Worm (Caenorhabditis elegans): ENCODE results near the gene nasp-1.

The nasp-1 gene

ce11 chrII:11140140-11140539, 33.7 kb downstream of the nasp-1 start, which contains the start of gene F40F8.4:
Gene F40F8.4, minus strand, starts transcription at chrII:11140240.
- TF ChIP-seq ama-1 (optimal IDR thresholded peaks at IDR 0.05) (no peak), ceh-36 (tag; optimal IDR thresholded peaks at IDR 0.05) (no peak), sea-1 (GFP tag; conservative IDR thresholded peaks at IDR 0.05) (no peak), pes-1 (GFP tag; IDR thresholded peaks at IDR 0.05) (no peak), scrt-1 (GFP tag; IDR thresholded peaks at IDR 0.05) (no peak), B0310.2 (tag; optimal IDR thresholded peaks at IDR 0.05) (no peak), aly-1 (tag; optimal IDR thresholded peaks at IDR 0.05) (no peak), hmg-4 (GFP tag; optimal IDR thresholded peaks at IDR 0.05) (no peak)

ce11 chrII:11142571-11142970, 36.2 kb downstream of the nasp-1 start, which contains the start of gene arrd-6:
Gene arrd-6, plus strand, starts transcription at chrII:11142739.
- TF ChIP-seq tbx-37 (GFP tag; conservative IDR thresholded peaks at IDR 0.05) (no peak), flt-1 (GFP tag; IDR thresholded peaks at IDR 0.05) (no peak), F13C5.2 (tag; optimal IDR thresholded peaks at IDR 0.05) (no peak), pes-1 (GFP tag; IDR thresholded peaks at IDR 0.05) (no peak), ama-1 (optimal IDR thresholded peaks at IDR 0.05) (no peak), ets-7 (tag; optimal IDR thresholded peaks at IDR 0.05) (no peak), tra-4 (tag; optimal IDR thresholded peaks at IDR 0.05) (no peak), tbx-11 (GFP tag; IDR thresholded peaks at IDR 0.05) (no peak), hmbx-1 (tag; optimal IDR thresholded peaks at IDR 0.05) (no peak), sea-1 (GFP tag; conservative IDR thresholded peaks at IDR 0.05) (no peak), hnd-1 (tag; optimal IDR thresholded peaks at IDR 0.05) (no peak), B0310.2 (tag; optimal IDR thresholded peaks at IDR 0.05) (no peak), hmg-4 (GFP tag; optimal IDR thresholded peaks at IDR 0.05) (no peak), ceh-36 (tag; optimal IDR thresholded peaks at IDR 0.05) (no peak), aly-1 (tag; optimal IDR thresholded peaks at IDR 0.05) (no peak)

- TF ChIP-seq ama-1 (optimal IDR thresholded peaks at IDR 0.05) (no peak), hmg-4 (GFP tag; optimal IDR thresholded peaks at IDR 0.05) (no peak), B0310.2 (tag; optimal IDR thresholded peaks at IDR 0.05) (no peak), flt-1 (GFP tag; IDR thresholded peaks at IDR 0.05) (no peak), tra-4 (tag; optimal IDR thresholded peaks at IDR 0.05) (no peak), ceh-13 (GFP tag; optimal IDR thresholded peaks at IDR 0.05) (no peak), aly-1 (tag; optimal IDR thresholded peaks at IDR 0.05) (no peak), scrt-1 (GFP tag; IDR thresholded peaks at IDR 0.05) (no peak), pes-1 (GFP tag; IDR thresholded peaks at IDR 0.05) (no peak), tbx-37 (GFP tag; conservative IDR thresholded peaks at IDR 0.05) (no peak)
These were observed 43.7 kb downstream of the nasp-1 start for ce11 chrII:11149866-11150685.

- TF ChIP-seq scrt-1 (GFP tag; IDR thresholded peaks at IDR 0.05) (no peak), F13C5.2 (tag; optimal IDR thresholded peaks at IDR 0.05) (no peak), aly-1 (tag; optimal IDR thresholded peaks at IDR 0.05) (no peak), tbx-11 (GFP tag; IDR thresholded peaks at IDR 0.05) (no peak), hmbx-1 (tag; optimal IDR thresholded peaks at IDR 0.05) (no peak), ets-7 (tag; optimal IDR thresholded peaks at IDR 0.05) (no peak), hnd-1 (tag; optimal IDR thresholded peaks at IDR 0.05) (no peak), pes-1 (GFP tag; IDR thresholded peaks at IDR 0.05) (no peak), tra-4 (tag; optimal IDR thresholded peaks at IDR 0.05) (no peak), sea-1 (GFP tag; conservative IDR thresholded peaks at IDR 0.05) (no peak), tbx-37 (GFP tag; conservative IDR thresholded peaks at IDR 0.05) (no peak), hmg-4 (GFP tag; optimal IDR thresholded peaks at IDR 0.05) (no peak), B0310.2 (tag; optimal IDR thresholded peaks at IDR 0.05) (no peak), ceh-36 (tag; optimal IDR thresholded peaks at IDR 0.05) (no peak)
These were observed 44.6 kb downstream of the nasp-1 start for ce11 chrII:11150976-11151375.

ce11 chrII:11152495-11152894, 46.1 kb downstream of the nasp-1 start, which contains the start of gene pqm-1:
Gene pqm-1, minus strand, starts transcription at chrII:11152595.
- TF ChIP-seq ceh-13 (GFP tag; optimal IDR thresholded peaks at IDR 0.05) = no peak
- no peak for TF ChIP-seq aly-1 (tag; optimal IDR thresholded peaks at IDR 0.05)
- TF ChIP-seq tbx-37 (GFP tag; conservative IDR thresholded peaks at IDR 0.05) = no peak
- no peak for TF ChIP-seq tra-4 (tag; optimal IDR thresholded peaks at IDR 0.05)

- no peak for TF ChIP-seq tbx-37 (GFP tag; conservative IDR thresholded peaks at IDR 0.05)
- TF ChIP-seq hnd-1 (tag; optimal IDR thresholded peaks at IDR 0.05) = no peak
- no peak for TF ChIP-seq tra-4 (tag; optimal IDR thresholded peaks at IDR 0.05)
- no peak for TF ChIP-seq hmbx-1 (tag; optimal IDR thresholded peaks at IDR 0.05)
- TF ChIP-seq tbx-11 (GFP tag; IDR thresholded peaks at IDR 0.05) = no peak
- no peak for TF ChIP-seq ceh-36 (tag; optimal IDR thresholded peaks at IDR 0.05)
- TF ChIP-seq scrt-1 (GFP tag; IDR thresholded peaks at IDR 0.05) = no peak
- no peak for TF ChIP-seq F13C5.2 (tag; optimal IDR thresholded peaks at IDR 0.05)
- no peak for TF ChIP-seq sea-1 (GFP tag; conservative IDR thresholded peaks at IDR 0.05)
- TF ChIP-seq hmg-4 (GFP tag; optimal IDR thresholded peaks at IDR 0.05) = no peak
- TF ChIP-seq B0310.2 (tag; optimal IDR thresholded peaks at IDR 0.05) = no peak
- TF ChIP-seq ceh-13 (GFP tag; optimal IDR thresholded peaks at IDR 0.05) = no peak
- no peak for TF ChIP-seq aly-1 (tag; optimal IDR thresholded peaks at IDR 0.05)
- TF ChIP-seq pes-1 (GFP tag; IDR thresholded peaks at IDR 0.05) = no peak
- TF ChIP-seq flt-1 (GFP tag; IDR thresholded peaks at IDR 0.05) = no peak
These were observed 46.7 kb downstream of the nasp-1 start for ce11 chrII:11153080-11153479.

ce11 chrII:11153800-11154199, 47.4 kb downstream of the nasp-1 start:
- TF ChIP-seq F13C5.2 (tag; optimal IDR thresholded peaks at IDR 0.05) (no peak), hmbx-1 (tag; optimal IDR thresholded peaks at IDR 0.05) (no peak), ceh-13 (GFP tag; optimal IDR thresholded peaks at IDR 0.05) (no peak), aly-1 (tag; optimal IDR thresholded peaks at IDR 0.05) (no peak), ceh-36 (tag; optimal IDR thresholded peaks at IDR 0.05) (no peak), scrt-1 (GFP tag; IDR thresholded peaks at IDR 0.05) (no peak), sea-1 (GFP tag; conservative IDR thresholded peaks at IDR 0.05) (no peak), flt-1 (GFP tag; IDR thresholded peaks at IDR 0.05) (no peak), tra-4 (tag; optimal IDR thresholded peaks at IDR 0.05) (no peak)
